Fruit fly (Drosophila melanogaster): ENCODE results near the gene bel.

The bel gene

dm6 chr3R:8659907-8660660 is 477 bp downstream of the bel start:
- TF ChIP-seq foxo (GFP tag; optimal IDR thresholded peaks at IDR 0.05) = peak in 1 of 2 experiments; percentile 46
- no peak for TF ChIP-seq Rel (GFP tag; optimal IDR thresholded peaks at IDR 0.05)
- TF ChIP-seq Rel (tag; optimal IDR thresholded peaks at IDR 0.05) = peak; percentile 63
- TF ChIP-seq Myc (optimal IDR thresholded peaks at IDR 0.05) = peak; percentile 50
- TF ChIP-seq Dif (GFP tag; optimal IDR thresholded peaks at IDR 0.05; ENCODE audit: partially characterized antibody) = peak; percentile 42
- no peak for TF ChIP-seq jim (GFP tag; optimal IDR thresholded peaks at IDR 0.05)
- no peak for TF ChIP-seq Mio (GFP tag; optimal IDR thresholded peaks at IDR 0.05)
- TF ChIP-seq GATAd (GFP tag; optimal IDR thresholded peaks at IDR 0.05) = no peak
- TF ChIP-seq woc (GFP tag; optimal IDR thresholded peaks at IDR 0.05) = no peak
- TF ChIP-seq Jra (GFP tag; optimal IDR thresholded peaks at IDR 0.05) = no peak
- TF ChIP-seq Hnf4 (GFP tag; optimal IDR thresholded peaks at IDR 0.05) = peak; percentile 29
- no peak for TF ChIP-seq CG32264 (GFP tag; optimal IDR thresholded peaks at IDR 0.05)
- TF ChIP-seq OdsH (GFP tag; optimal IDR thresholded peaks at IDR 0.05) = no peak
- no peak for TF ChIP-seq N (GFP tag; optimal IDR thresholded peaks at IDR 0.05)
- TF ChIP-seq rgr (GFP tag; optimal IDR thresholded peaks at IDR 0.05) = peak; percentile 68
- no peak for TF ChIP-seq dsf (GFP tag; optimal IDR thresholded peaks at IDR 0.05; ENCODE audit: borderline replicate concordance)
- no peak for TF ChIP-seq dl (GFP tag; optimal IDR thresholded peaks at IDR 0.05; ENCODE audit: insufficient read depth in 1 of 2, partially characterized antibody in 2 of 2)
- no peak for TF ChIP-seq Hr78 (GFP tag; optimal IDR thresholded peaks at IDR 0.05)
- TF ChIP-seq h (GFP tag; optimal IDR thresholded peaks at IDR 0.05) = peak; percentile 93
- TF ChIP-seq CG9705 (GFP tag; optimal IDR thresholded peaks at IDR 0.05) = no peak
- TF ChIP-seq tai (GFP tag; optimal IDR thresholded peaks at IDR 0.05) = no peak
- TF ChIP-seq usp (GFP tag; optimal IDR thresholded peaks at IDR 0.05) = no peak
- peak; percentile 60 for TF ChIP-seq Sp1 (GFP tag; optimal IDR thresholded peaks at IDR 0.05)
- no peak for TF ChIP-seq Vsx2 (GFP tag; optimal IDR thresholded peaks at IDR 0.05; ENCODE audit: partially characterized antibody)
- TF ChIP-seq CrebA (GFP tag; optimal IDR thresholded peaks at IDR 0.05; ENCODE audit: borderline replicate concordance) = no peak
- no peak for TF ChIP-seq dmrt93B (GFP tag; optimal IDR thresholded peaks at IDR 0.05)
- peak; percentile 38 for TF ChIP-seq HLH106 (tag; optimal IDR thresholded peaks at IDR 0.05)
- no peak for TF ChIP-seq Dfd (GFP tag; optimal IDR thresholded peaks at IDR 0.05)
- TF ChIP-seq Hr83 (GFP tag; optimal IDR thresholded peaks at IDR 0.05; ENCODE audit: poor library complexity, severe bottlenecking) = peak; percentile 32
- no peak for TF ChIP-seq lola (GFP tag; optimal IDR thresholded peaks at IDR 0.05)
- TF ChIP-seq Abd-B (GFP tag; optimal IDR thresholded peaks at IDR 0.05) = no peak
- peak; percentile 2 for TF ChIP-seq ey (GFP tag; optimal IDR thresholded peaks at IDR 0.05)
- no peak for TF ChIP-seq brk (GFP tag; optimal IDR thresholded peaks at IDR 0.05)
- TF ChIP-seq fru (GFP tag; optimal IDR thresholded peaks at IDR 0.05) = peak; percentile 15
- no peak for TF ChIP-seq pan (optimal IDR thresholded peaks at IDR 0.05)
- no peak for TF ChIP-seq sv (GFP tag; optimal IDR thresholded peaks at IDR 0.05)
- TF ChIP-seq br (GFP tag; optimal IDR thresholded peaks at IDR 0.05) = peak; percentile 12
- no peak for TF ChIP-seq sage (GFP tag; optimal IDR thresholded peaks at IDR 0.05)
- TF ChIP-seq psq (GFP tag; optimal IDR thresholded peaks at IDR 0.05) = no peak

dm6 chr3R:8659200-8659897 is 1.2 kb downstream of the bel start:
- TF ChIP-seq OdsH (GFP tag; optimal IDR thresholded peaks at IDR 0.05) (peak; percentile 48), Rel (GFP tag; optimal IDR thresholded peaks at IDR 0.05) (peak; percentile 46), Rel (tag; optimal IDR thresholded peaks at IDR 0.05) (peak; percentile 54), h (GFP tag; optimal IDR thresholded peaks at IDR 0.05) (peak; percentile 74), psq (GFP tag; optimal IDR thresholded peaks at IDR 0.05) (peak; percentile 54), CG9705 (GFP tag; optimal IDR thresholded peaks at IDR 0.05) (peak; percentile 46), Abd-B (GFP tag; optimal IDR thresholded peaks at IDR 0.05) (no peak), Hnf4 (GFP tag; optimal IDR thresholded peaks at IDR 0.05) (peak; percentile 54), usp (GFP tag; optimal IDR thresholded peaks at IDR 0.05) (no peak), dl (GFP tag; optimal IDR thresholded peaks at IDR 0.05; ENCODE audit: insufficient read depth in 1 of 2, partially characterized antibody in 2 of 2) (peak in 1 of 2 experiments; percentile 12), Dif (GFP tag; optimal IDR thresholded peaks at IDR 0.05; ENCODE audit: partially characterized antibody) (no peak), CrebA (GFP tag; optimal IDR thresholded peaks at IDR 0.05; ENCODE audit: borderline replicate concordance) (no peak), foxo (GFP tag; optimal IDR thresholded peaks at IDR 0.05) (peak in 1 of 2 experiments; percentile 70), brk (GFP tag; optimal IDR thresholded peaks at IDR 0.05) (peak; percentile 56), br (GFP tag; optimal IDR thresholded peaks at IDR 0.05) (peak; percentile 58), dsf (GFP tag; optimal IDR thresholded peaks at IDR 0.05; ENCODE audit: borderline replicate concordance) (no peak), Jra (GFP tag; optimal IDR thresholded peaks at IDR 0.05) (peak; percentile 36), pan (optimal IDR thresholded peaks at IDR 0.05) (no peak), ey (GFP tag; optimal IDR thresholded peaks at IDR 0.05) (peak; percentile 65), lola (GFP tag; optimal IDR thresholded peaks at IDR 0.05) (no peak), rgr (GFP tag; optimal IDR thresholded peaks at IDR 0.05) (peak; percentile 60), dmrt93B (GFP tag; optimal IDR thresholded peaks at IDR 0.05) (peak; percentile 13), CG32264 (GFP tag; optimal IDR thresholded peaks at IDR 0.05) (no peak), N (GFP tag; optimal IDR thresholded peaks at IDR 0.05) (peak; percentile 60), GATAd (GFP tag; optimal IDR thresholded peaks at IDR 0.05) (no peak), jim (GFP tag; optimal IDR thresholded peaks at IDR 0.05) (no peak), sage (GFP tag; optimal IDR thresholded peaks at IDR 0.05) (no peak), Hr78 (GFP tag; optimal IDR thresholded peaks at IDR 0.05) (no peak), tai (GFP tag; optimal IDR thresholded peaks at IDR 0.05) (no peak), fru (GFP tag; optimal IDR thresholded peaks at IDR 0.05) (peak; percentile 36), Hr83 (GFP tag; optimal IDR thresholded peaks at IDR 0.05; ENCODE audit: poor library complexity, severe bottlenecking) (peak; percentile 75), HLH106 (tag; optimal IDR thresholded peaks at IDR 0.05) (peak; percentile 49), sv (GFP tag; optimal IDR thresholded peaks at IDR 0.05) (no peak), woc (GFP tag; optimal IDR thresholded peaks at IDR 0.05) (peak; percentile 66), Dfd (GFP tag; optimal IDR thresholded peaks at IDR 0.05) (no peak), Myc (optimal IDR thresholded peaks at IDR 0.05) (no peak), Mio (GFP tag; optimal IDR thresholded peaks at IDR 0.05) (no peak), Vsx2 (GFP tag; optimal IDR thresholded peaks at IDR 0.05; ENCODE audit: partially characterized antibody) (no peak), Sp1 (GFP tag; optimal IDR thresholded peaks at IDR 0.05) (peak; percentile 63)

All from whole organism, wandering third instar larva.